Fruit fly (Drosophila melanogaster): ENCODE measurements around the gene Ugalt.

DNA sequence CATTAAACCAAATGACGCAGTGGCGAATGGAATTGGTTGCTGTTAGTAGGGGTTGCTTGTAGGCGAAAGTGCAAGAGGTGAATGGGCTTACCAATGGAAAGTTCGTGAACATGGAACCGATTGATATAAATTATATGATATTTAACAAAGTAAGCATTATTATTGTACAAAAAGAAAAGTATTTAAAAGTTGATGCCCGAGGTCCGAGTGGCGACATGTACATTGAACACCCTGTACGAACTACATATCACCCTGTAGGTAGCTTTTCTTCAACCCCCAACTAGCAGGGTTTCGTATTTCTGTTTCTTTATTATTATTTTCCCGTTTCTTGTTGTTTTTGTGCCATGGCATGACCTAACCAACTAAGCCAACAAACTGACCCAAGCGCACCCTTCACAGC is 46.4 kb downstream of the Ugalt start:
- TF ChIP-seq CTCF (optimal IDR thresholded peaks at IDR 0.05), result no peak
- no peak for TF ChIP-seq CG8478 (optimal IDR thresholded peaks at IDR 0.05)

Measured in S2 (cell line).